Fruit fly (Drosophila melanogaster) whole organism, prepupa: ENCODE data around the gene bur.
A peak's percentile ranks its signal among the peaks of the same experiment; 100 is the strongest.

Experiments
- CG10669 ChIP-seq: fragments of 200-800 bp; sonication (Bioruptor generic); optimal IDR thresholded peaks from 3 replicates; lab custom pipeline; 2018; ENCODE audit warnings: missing biosample characterization, mild to moderate bottlenecking, missing genetic modification characterization, moderate library complexity
- CG15336 ChIP-seq: fragments of 200-800 bp; sonication (Bioruptor generic); IDR thresholded peaks from 2 replicates; pipeline ENCODE4 v1.3.6; 2022; ENCODE audit warnings: missing biosample characterization, missing genetic modification characterization
- CG1621 ChIP-seq: fragments of 200-800 bp; sonication (Bioruptor generic); optimal IDR thresholded peaks from 3 replicates; lab custom pipeline; 2018; ENCODE audit warnings: missing biosample characterization, mild to moderate bottlenecking, missing genetic modification characterization
- CG3032 ChIP-seq: fragments of 200-800 bp; optimal IDR thresholded peaks from 2 replicates; lab custom pipeline; 2019; ENCODE audit warnings: missing biosample characterization, mild to moderate bottlenecking, missing genetic modification characterization, moderate library complexity
- CG31627 ChIP-seq: fragments of 200-800 bp; sonication (Bioruptor generic); optimal IDR thresholded peaks from 3 replicates; lab custom pipeline; 2016; ENCODE audit warnings: missing biosample characterization, missing genetic modification characterization
- CG32006 ChIP-seq: fragments of 200-800 bp; sonication (Bioruptor generic); optimal IDR thresholded peaks from 3 replicates; lab custom pipeline; 2017; ENCODE audit warnings: missing biosample characterization, mild to moderate bottlenecking, missing genetic modification characterization
- CG3919 ChIP-seq: fragments of 200-800 bp; sonication (Bioruptor generic); optimal IDR thresholded peaks from 3 replicates; lab custom pipeline; 2016; ENCODE audit warnings: missing biosample characterization, missing genetic modification characterization
- CG6276 ChIP-seq: fragments of 200-800 bp; sonication (Bioruptor generic); optimal IDR thresholded peaks from 2 replicates; lab custom pipeline; 2017; ENCODE audit warnings: missing biosample characterization, mild to moderate bottlenecking, missing genetic modification characterization
- CG6792 ChIP-seq: fragments of 200-800 bp; sonication (Bioruptor generic); optimal IDR thresholded peaks from 3 replicates; lab custom pipeline; 2016; ENCODE audit warnings: missing biosample characterization, missing genetic modification characterization
- CG6808 ChIP-seq: fragments of 200-800 bp; sonication (Bioruptor generic); optimal IDR thresholded peaks from 3 replicates; lab custom pipeline; 2017; ENCODE audit warnings: missing biosample characterization, missing genetic modification characterization, mild to moderate bottlenecking, moderate library complexity, missing genetic modification reagents
- CG8319 ChIP-seq: fragments of 200-800 bp; sonication (Bioruptor generic); optimal IDR thresholded peaks from 3 replicates; lab custom pipeline; 2016; ENCODE audit warnings: missing biosample characterization, missing genetic modification characterization
- CG8632 ChIP-seq: fragments of 200-800 bp; sonication (Bioruptor generic); optimal IDR thresholded peaks from 3 replicates; lab custom pipeline; 2016; ENCODE audit warnings: missing biosample characterization, missing genetic modification characterization
- CG9139 ChIP-seq: fragments of 200-800 bp; sonication (Bioruptor generic); optimal IDR thresholded peaks from 3 replicates; lab custom pipeline; 2017; ENCODE audit warnings: missing biosample characterization, mild to moderate bottlenecking, missing genetic modification characterization
- Eip93F ChIP-seq: fragments of 200-800 bp; sonication (Bioruptor generic); optimal IDR thresholded peaks from 2 replicates; lab custom pipeline; 2016; ENCODE audit warnings: missing biosample characterization, mild to moderate bottlenecking, missing genetic modification characterization
- Ets21C ChIP-seq: fragments of 200-800 bp; sonication (Bioruptor generic); optimal IDR thresholded peaks from 3 replicates; lab custom pipeline; 2016; ENCODE audit warnings: missing biosample characterization, missing genetic modification characterization
- Ets96B ChIP-seq: fragments of 200-800 bp; optimal IDR thresholded peaks from 2 replicates; lab custom pipeline; 2019; ENCODE audit warnings: missing biosample characterization, mild to moderate bottlenecking, missing genetic modification characterization, moderate library complexity
- Hr38 ChIP-seq: sonication (Bioruptor generic); optimal IDR thresholded peaks from 2 replicates; lab custom pipeline; 2016; ENCODE audit warnings: missing biosample characterization, missing genetic modification characterization
- Hr4 ChIP-seq: fragments of 200-800 bp; sonication (Bioruptor generic); optimal IDR thresholded peaks from 3 replicates; lab custom pipeline; 2016; ENCODE audit warnings: missing biosample characterization, missing genetic modification characterization
- OdsH ChIP-seq: fragments of 200-800 bp; sonication (Bioruptor generic); optimal IDR thresholded peaks from 3 replicates; lab custom pipeline; 2016; ENCODE audit warnings: missing biosample characterization, missing genetic modification characterization
- Smox ChIP-seq: fragments of 200-800 bp; sonication (Bioruptor generic); optimal IDR thresholded peaks from 3 replicates; lab custom pipeline; 2016; ENCODE audit warnings: missing biosample characterization, missing genetic modification characterization
- Sox102F ChIP-seq: fragments of 200-800 bp; sonication (Bioruptor generic); optimal IDR thresholded peaks from 2 replicates; lab custom pipeline; 2016; ENCODE audit warnings: missing biosample characterization, mild to moderate bottlenecking, missing genetic modification characterization
- Sox14 ChIP-seq: fragments of 200-800 bp; sonication (Bioruptor generic); optimal IDR thresholded peaks from 3 replicates; lab custom pipeline; 2016; ENCODE audit warnings: missing biosample characterization, missing genetic modification characterization
- achi ChIP-seq: fragments of 200-800 bp; sonication (Bioruptor generic); optimal IDR thresholded peaks from 3 replicates; lab custom pipeline; 2016; ENCODE audit warnings: missing biosample characterization, missing genetic modification characterization
- acj6 ChIP-seq: fragments of 200-800 bp; sonication (Bioruptor generic); optimal IDR thresholded peaks from 3 replicates; lab custom pipeline; 2016; ENCODE audit warnings: missing biosample characterization, missing genetic modification characterization
- cyc ChIP-seq: fragments of 200-800 bp; sonication (Bioruptor generic); optimal IDR thresholded peaks from 3 replicates; lab custom pipeline; 2016; ENCODE audit warnings: missing biosample characterization, missing genetic modification characterization
- dac ChIP-seq: fragments of 200-800 bp; sonication (Bioruptor generic); optimal IDR thresholded peaks from 2 replicates; lab custom pipeline; 2017; ENCODE audit warnings: missing biosample characterization, mild to moderate bottlenecking, missing genetic modification characterization
- eg ChIP-seq: fragments of 200-800 bp; sonication (Bioruptor generic); IDR thresholded peaks from 3 replicates; pipeline ENCODE4 v1.3.6; 2022; ENCODE audit warnings: missing biosample characterization, missing genetic modification characterization
- esn ChIP-seq: fragments of 200-800 bp; sonication (Bioruptor generic); optimal IDR thresholded peaks from 2 replicates; lab custom pipeline; 2016; ENCODE audit warnings: missing biosample characterization, mild to moderate bottlenecking, missing genetic modification characterization, moderate library complexity
- fd59A ChIP-seq: fragments of 200-800 bp; sonication (Bioruptor generic); optimal IDR thresholded peaks from 2 replicates; lab custom pipeline; 2017; ENCODE audit warnings: missing biosample characterization, mild to moderate bottlenecking, missing genetic modification characterization, missing genetic modification reagents
- fd85E ChIP-seq: fragments of 200-800 bp; sonication (Bioruptor generic); optimal IDR thresholded peaks from 3 replicates; lab custom pipeline; 2016; ENCODE audit warnings: missing biosample characterization, missing genetic modification characterization
- fkh ChIP-seq: fragments of 200-800 bp; sonication (Bioruptor generic); optimal IDR thresholded peaks from 3 replicates; lab custom pipeline; 2017; ENCODE audit warnings: missing biosample characterization, mild to moderate bottlenecking, missing genetic modification characterization, moderate library complexity
- pdm3 ChIP-seq: fragments of 200-800 bp; sonication (Bioruptor generic); optimal IDR thresholded peaks from 3 replicates; lab custom pipeline; 2016; ENCODE audit warnings: missing biosample characterization, missing genetic modification characterization
- salr ChIP-seq, 2 experiments: fragments of 200-800 bp; sonication (Bioruptor generic); optimal IDR thresholded peaks; 3 replicates each; lab custom pipeline; 2016 to 2018; ENCODE audit warnings: missing biosample characterization in 2 of 2, missing genetic modification characterization in 2 of 2, mild to moderate bottlenecking in 1 of 2
- spab ChIP-seq: fragments of 200-800 bp; sonication (Bioruptor generic); optimal IDR thresholded peaks from 2 replicates; lab custom pipeline; 2017; ENCODE audit warnings: missing biosample characterization, mild to moderate bottlenecking, missing genetic modification characterization, missing genetic modification reagents
- ss ChIP-seq, 2 experiments: fragments of 200-800 bp; sonication (Bioruptor generic); optimal IDR thresholded peaks; 2 replicates in 1 of 2; 3 replicates in 1 of 2; lab custom pipeline; 2017 to 2018; ENCODE audit warnings: mild to moderate bottlenecking in 2 of 2, missing biosample characterization in 2 of 2, missing genetic modification characterization in 2 of 2, moderate library complexity in 1 of 2
- vri ChIP-seq: fragments of 200-800 bp; sonication (Bioruptor generic); optimal IDR thresholded peaks from 3 replicates; lab custom pipeline; 2016; ENCODE audit warnings: missing biosample characterization, mild to moderate bottlenecking, missing genetic modification characterization

bur gene

dm6 chr2L:21142972-21143385 is 36.5 kb downstream of the bur start, which contains the start of gene pths (continued):
- TF ChIP-seq CG31627 (GFP tag; lab: Kevin White, UChicago) (peak; percentile 59), Hr38 (no peak), cyc (GFP tag; lab: Kevin White, UChicago) (peak; percentile 44), dac (GFP tag; lab: Kevin White, UChicago) (no peak), CG3919 (GFP tag; lab: Kevin White, UChicago) (no peak), eg (GFP tag; lab: Robert Waterston, UW) (no peak), CG15336 (GFP tag; lab: Robert Waterston, UW) (no peak), CG8632 (no peak), spab (no peak), achi (GFP tag; lab: Kevin White, UChicago) (no peak), Ets21C (GFP tag; lab: Kevin White, UChicago) (peak; percentile 29), Sox102F (GFP tag; lab: Kevin White, UChicago) (no peak), CG6276 (GFP tag; lab: Kevin White, UChicago) (no peak), CG32006 (no peak), OdsH (GFP tag; lab: Kevin White, UChicago) (no peak), ss (GFP tag; optimal IDR thresholded peaks at IDR 0.05; lab: Kevin White, UChicago) (no peak), CG3032 (tag; lab: Kevin White, UChicago) (peak; percentile 42), fkh (GFP tag; lab: Kevin White, UChicago) (no peak), pdm3 (GFP tag; lab: Kevin White, UChicago) (no peak)
- TF ChIP-seq, all 60 proteins: peak for 10

- TF ChIP-seq CG1621 (tag; lab: Kevin White, UChicago): no peak
- TF ChIP-seq CG6808 (GFP tag; lab: Kevin White, UChicago): no peak
- no peak for TF ChIP-seq Smox (GFP tag; lab: Kevin White, UChicago)
- TF ChIP-seq CG8632: no peak
- no peak for TF ChIP-seq CG10669
- TF ChIP-seq CG3919 (GFP tag; lab: Kevin White, UChicago): no peak
- no peak for TF ChIP-seq Ets96B (tag; lab: Kevin White, UChicago)
Measured at dm6 chr2L:21142501-21142849, 37.0 kb downstream of the bur start.

- TF ChIP-seq OdsH (GFP tag; lab: Kevin White, UChicago) (no peak), Sox14 (GFP tag; lab: Kevin White, UChicago) (peak; percentile 9), esn (GFP tag; lab: Kevin White, UChicago) (peak; percentile 12), Ets96B (tag; lab: Kevin White, UChicago) (no peak), fd85E (GFP tag; lab: Kevin White, UChicago) (peak; percentile 36), CG31627 (GFP tag; lab: Kevin White, UChicago) (no peak), CG6792 (GFP tag; lab: Kevin White, UChicago) (no peak)
Measured at dm6 chr2L:21141714-21142500, 37.6 kb downstream of the bur start, which contains the start of gene Dap160. TSS of gene Dap160 (minus strand) at chr2L:21142347.

- TF ChIP-seq salr (GFP tag; optimal IDR thresholded peaks at IDR 0.05; lab: Kevin White, UChicago) (no peak), Eip93F (GFP tag; lab: Kevin White, UChicago) (no peak), fd59A (GFP tag; lab: Kevin White, UChicago) (no peak), CG6792 (GFP tag; lab: Kevin White, UChicago) (no peak), CG31627 (GFP tag; lab: Kevin White, UChicago) (no peak), vri (GFP tag; lab: Kevin White, UChicago) (no peak), fkh (GFP tag; lab: Kevin White, UChicago) (no peak), acj6 (GFP tag; lab: Kevin White, UChicago) (no peak), CG6276 (GFP tag; lab: Kevin White, UChicago) (no peak), CG8319 (GFP tag; lab: Kevin White, UChicago) (no peak), OdsH (GFP tag; lab: Kevin White, UChicago) (no peak), CG3032 (tag; lab: Kevin White, UChicago) (no peak), CG32006 (no peak), CG6808 (GFP tag; lab: Kevin White, UChicago) (no peak), achi (GFP tag; lab: Kevin White, UChicago) (no peak), Sox14 (GFP tag; lab: Kevin White, UChicago) (no peak), Hr4 (GFP tag; lab: Kevin White, UChicago) (no peak), CG9139 (GFP tag; lab: Kevin White, UChicago) (no peak)
Measured at dm6 chr2L:21135764-21136163, 43.7 kb downstream of the bur start.
